Worm (Caenorhabditis elegans): ENCODE results near the gene glb-6.

ce11 chrV:5570433-5570832 is at the start of gene glb-6:
- TF ChIP-seq lin-13 (tag; optimal IDR thresholded peaks at IDR 0.05) (no peak), nhr-28 (tag; optimal IDR thresholded peaks at IDR 0.05) (no peak), lsy-2 (tag; optimal IDR thresholded peaks at IDR 0.05) (no peak), mab-5 (tag; optimal IDR thresholded peaks at IDR 0.05) (no peak), nhr-237 (tag; optimal IDR thresholded peaks at IDR 0.05) (no peak), nhr-12 (tag; optimal IDR thresholded peaks at IDR 0.05) (no peak), unc-39 (tag; optimal IDR thresholded peaks at IDR 0.05) (no peak), lin-32 (GFP tag; optimal IDR thresholded peaks at IDR 0.05) (no peak), ces-1 (GFP tag; optimal IDR thresholded peaks at IDR 0.05) (peak; percentile 21), ztf-11 (tag; optimal IDR thresholded peaks at IDR 0.05) (no peak)

Data from whole organism, mixed stage, embryonic.